Worm (Caenorhabditis elegans) whole organism, midembryonic: ENCODE data around the gene fbxc-23.

Source experiments
- T22C8.4 ChIP-seq: fragments of 200-800 bp; sonication (Bioruptor generic); IDR thresholded peaks from 2 replicates; pipeline ENCODE4 v1.3.6; 2022; ENCODE audit warnings: missing genetic modification characterization, missing compliant biosample characterization
- tab-1 ChIP-seq: fragments of 200-800 bp; sonication (Bioruptor generic); IDR thresholded peaks from 2 replicates; pipeline ENCODE4 v1.3.6; 2022; ENCODE audit warnings: missing genetic modification characterization, missing compliant biosample characterization
- ztf-29 ChIP-seq: fragments of 200-800 bp; sonication (Bioruptor generic); IDR thresholded peaks from 2 replicates; pipeline ENCODE4 v1.3.6; 2022; ENCODE audit warnings: missing genetic modification reagents, missing genetic modification characterization, missing compliant biosample characterization

ce11 chrII:13560553-13560952 lies 35.8 kb downstream of the fbxc-23 start:
- TF ChIP-seq ztf-29 (GFP tag; lab: Robert Waterston, UW) (no peak), T22C8.4 (GFP tag; lab: Robert Waterston, UW) (no peak), tab-1 (GFP tag; lab: Robert Waterston, UW) (no peak)
